Fruit fly (Drosophila melanogaster) whole organism, embryonic: ENCODE results near the gene Hrd3.

Source experiments
- Abd-B ChIP-seq: fragments of 200-800 bp; sonication (Bioruptor generic); optimal IDR thresholded peaks from 2 replicates; lab custom pipeline; 2018; ENCODE audit warnings: missing biosample characterization, mild to moderate bottlenecking, missing genetic modification characterization, moderate library complexity
- BtbVII ChIP-seq: fragments of 200-800 bp; sonication (Bioruptor generic); optimal IDR thresholded peaks from 3 replicates; lab custom pipeline; 2017; ENCODE audit warnings: missing biosample characterization, mild to moderate bottlenecking, missing genetic modification characterization
- CG10565 ChIP-seq: fragments of 200-800 bp; sonication (Bioruptor generic); optimal IDR thresholded peaks from 3 replicates; lab custom pipeline; 2016; ENCODE audit warnings: missing biosample characterization, mild to moderate bottlenecking, missing genetic modification characterization
- CG10654 ChIP-seq: fragments of 200-800 bp; sonication (Bioruptor generic); optimal IDR thresholded peaks from 2 replicates; lab custom pipeline; 2016; ENCODE audit warnings: missing biosample characterization, missing genetic modification characterization
- CG11723 ChIP-seq: fragments of 200-800 bp; sonication (Bioruptor generic); optimal IDR thresholded peaks from 2 replicates; lab custom pipeline; 2017; ENCODE audit warnings: missing biosample characterization, mild to moderate bottlenecking, missing genetic modification characterization
- CG12659 ChIP-seq: fragments of 200-800 bp; sonication (Bioruptor generic); optimal IDR thresholded peaks from 3 replicates; lab custom pipeline; 2017; ENCODE audit warnings: mild to moderate bottlenecking, missing biosample characterization, missing genetic modification reagents, missing genetic modification characterization
- CG14441 ChIP-seq: fragments of 200-800 bp; sonication (Bioruptor generic); IDR thresholded peaks from 2 replicates; pipeline ENCODE4 v1.3.6; 2022; ENCODE audit warnings: missing biosample characterization, missing genetic modification characterization
- CG14667 ChIP-seq: fragments of 200-800 bp; sonication (Bioruptor generic); IDR thresholded peaks from 2 replicates; pipeline ENCODE4 v1.3.6; 2022; ENCODE audit warnings: missing biosample characterization, missing genetic modification characterization
- CG14710 ChIP-seq: fragments of 200-800 bp; sonication (Bioruptor generic); optimal IDR thresholded peaks from 3 replicates; lab custom pipeline; 2019; ENCODE audit warnings: missing biosample characterization, mild to moderate bottlenecking, missing genetic modification characterization, moderate library complexity
- CG15011 ChIP-seq: fragments of 200-800 bp; sonication (Bioruptor generic); optimal IDR thresholded peaks from 3 replicates; lab custom pipeline; 2018; ENCODE audit warnings: missing biosample characterization, mild to moderate bottlenecking, missing genetic modification characterization
- CG15269 ChIP-seq: fragments of 200-800 bp; sonication (Bioruptor generic); optimal IDR thresholded peaks from 2 replicates; lab custom pipeline; 2018; ENCODE audit warnings: missing biosample characterization, mild to moderate bottlenecking, missing genetic modification characterization, moderate library complexity
- CG15601 ChIP-seq: fragments of 200-800 bp; sonication (Bioruptor generic); optimal IDR thresholded peaks from 3 replicates; lab custom pipeline; 2019; ENCODE audit warnings: missing biosample characterization, mild to moderate bottlenecking, missing genetic modification characterization, moderate library complexity
- CG16813 ChIP-seq: fragments of 200-800 bp; sonication (Bioruptor generic); IDR thresholded peaks from 3 replicates; pipeline ENCODE4 v1.3.6; 2022; ENCODE audit warnings: missing biosample characterization, missing genetic modification characterization; ENCODE audit not compliant: partially characterized antibody
- CG1832 ChIP-seq: fragments of 200-800 bp; sonication (Bioruptor generic); optimal IDR thresholded peaks from 2 replicates; lab custom pipeline; 2017; ENCODE audit warnings: missing biosample characterization, mild to moderate bottlenecking, missing genetic modification characterization, inconsistent platforms
- CG2202 ChIP-seq: fragments of 200-800 bp; sonication (Bioruptor generic); optimal IDR thresholded peaks from 2 replicates; lab custom pipeline; 2018; ENCODE audit warnings: missing biosample characterization, mild to moderate bottlenecking, missing genetic modification characterization
- CG3726 ChIP-seq: fragments of 200-800 bp; sonication (Bioruptor generic); IDR thresholded peaks from 3 replicates; pipeline ENCODE4, ENCODE4 v1.3.6; 2022; ENCODE audit warnings: missing biosample characterization, missing genetic modification characterization
- CG5245 ChIP-seq: fragments of 200-800 bp; sonication (Bioruptor generic); optimal IDR thresholded peaks from 3 replicates; lab custom pipeline; 2016; ENCODE audit warnings: missing biosample characterization, missing genetic modification characterization
- CG5953 ChIP-seq: fragments of 200-800 bp; sonication (Bioruptor generic); IDR thresholded peaks from 2 replicates; pipeline ENCODE4 v1.3.6; 2022; ENCODE audit warnings: missing biosample characterization, missing genetic modification characterization
- CG6683 ChIP-seq: fragments of 200-800 bp; sonication (Bioruptor generic); optimal IDR thresholded peaks from 2 replicates; lab custom pipeline; 2017; ENCODE audit warnings: missing biosample characterization, mild to moderate bottlenecking, missing genetic modification characterization, missing genetic modification reagents
- CG9727 ChIP-seq: fragments of 200-800 bp; sonication (Bioruptor generic); optimal IDR thresholded peaks from 3 replicates; lab custom pipeline; 2017; ENCODE audit warnings: missing biosample characterization, mild to moderate bottlenecking, missing genetic modification characterization
- Camta ChIP-seq: fragments of 200-800 bp; sonication (Bioruptor generic); optimal IDR thresholded peaks from 2 replicates; lab custom pipeline; 2016; ENCODE audit warnings: missing biosample characterization, missing genetic modification characterization
- CrebB ChIP-seq: fragments of 200-800 bp; sonication (Bioruptor generic); optimal IDR thresholded peaks from 3 replicates; lab custom pipeline; 2018; ENCODE audit warnings: missing biosample characterization, mild to moderate bottlenecking, missing genetic modification characterization
- Dll ChIP-seq: fragments of 200-800 bp; sonication (Bioruptor generic); IDR thresholded peaks from 4 replicates; pipeline ENCODE4 v1.3.6; 2022; ENCODE audit warnings: missing biosample characterization, missing genetic modification characterization; ENCODE audit not compliant: partially characterized antibody
- ERR ChIP-seq: fragments of 200-800 bp; sonication (Bioruptor generic); optimal IDR thresholded peaks from 2 replicates; lab custom pipeline; 2016; ENCODE audit warnings: missing biosample characterization, missing genetic modification characterization
- Ets97D ChIP-seq: fragments of 200-800 bp; sonication (Bioruptor generic); optimal IDR thresholded peaks from 3 replicates; lab custom pipeline; 2016; ENCODE audit warnings: missing biosample characterization, missing genetic modification characterization
- Hand ChIP-seq: fragments of 200-800 bp; sonication (Bioruptor generic); optimal IDR thresholded peaks from 2 replicates; lab custom pipeline; 2017; ENCODE audit warnings: mild to moderate bottlenecking, missing biosample characterization, missing genetic modification reagents, missing genetic modification characterization
- Lim3 ChIP-seq: fragments of 200-800 bp; sonication (Bioruptor generic); IDR thresholded peaks from 2 replicates; pipeline ENCODE4 v1.3.6; 2022; ENCODE audit warnings: missing biosample characterization, missing genetic modification characterization
- Poxn ChIP-seq: fragments of 200-800 bp; sonication (Bioruptor generic); IDR thresholded peaks from 2 replicates; pipeline ENCODE4 v1.3.6; 2022; ENCODE audit warnings: missing biosample characterization, missing genetic modification characterization
- Rfx ChIP-seq: fragments of 200-800 bp; sonication (Bioruptor generic); IDR thresholded peaks from 2 replicates; pipeline ENCODE4 v1.3.6; 2022; ENCODE audit warnings: missing biosample characterization, missing genetic modification characterization
- Sry-δ ChIP-seq: fragments of 200-800 bp; sonication (Bioruptor generic); optimal IDR thresholded peaks from 2 replicates; lab custom pipeline; 2016; ENCODE audit warnings: missing biosample characterization, missing genetic modification characterization
- ab ChIP-seq: fragments of 200-800 bp; sonication (Bioruptor generic); optimal IDR thresholded peaks from 2 replicates; lab custom pipeline; 2016; ENCODE audit warnings: missing biosample characterization, missing genetic modification characterization
- ara ChIP-seq: fragments of 200-800 bp; sonication (Bioruptor generic); IDR thresholded peaks from 2 replicates; pipeline ENCODE4 v1.3.6; 2022; ENCODE audit warnings: missing biosample characterization, missing genetic modification characterization
- ase ChIP-seq: fragments of 200-800 bp; sonication (Bioruptor generic); IDR thresholded peaks from 3 replicates; pipeline ENCODE4 v1.3.6; 2022; ENCODE audit warnings: missing biosample characterization, missing genetic modification characterization
- br ChIP-seq: fragments of >200 bp; optimal IDR thresholded peaks from 2 replicates; lab custom pipeline; 2017
- ci ChIP-seq: fragments of 200-800 bp; sonication (Bioruptor generic); IDR thresholded peaks from 3 replicates; pipeline ENCODE4 v1.3.6; 2022; ENCODE audit warnings: missing biosample characterization, missing genetic modification characterization
- en ChIP-seq: fragments of 200-800 bp; sonication (Bioruptor generic); optimal IDR thresholded peaks from 2 replicates; lab custom pipeline; 2016; ENCODE audit warnings: missing biosample characterization, missing genetic modification characterization
- eyg ChIP-seq: fragments of 200-800 bp; sonication (Bioruptor generic); optimal IDR thresholded peaks from 3 replicates; lab custom pipeline; 2016; ENCODE audit warnings: missing biosample characterization, missing genetic modification characterization
- grn ChIP-seq: fragments of 200-800 bp; sonication (Bioruptor generic); optimal IDR thresholded peaks from 3 replicates; lab custom pipeline; 2017; ENCODE audit warnings: missing biosample characterization, missing genetic modification characterization
- kni ChIP-seq: fragments of 200-800 bp; sonication (Bioruptor generic); optimal IDR thresholded peaks from 3 replicates; lab custom pipeline; 2017; ENCODE audit warnings: mild to moderate bottlenecking, missing biosample characterization, missing genetic modification reagents, missing genetic modification characterization
- nerfin-1 ChIP-seq: fragments of 200-800 bp; sonication (Bioruptor generic); optimal IDR thresholded peaks from 3 replicates; lab custom pipeline; 2019; ENCODE audit warnings: missing biosample characterization, mild to moderate bottlenecking, missing genetic modification characterization, moderate library complexity
- nom ChIP-seq: fragments of 200-800 bp; sonication (Bioruptor generic); optimal IDR thresholded peaks from 2 replicates; lab custom pipeline; 2017; ENCODE audit warnings: missing biosample characterization, missing genetic modification characterization, mild to moderate bottlenecking, moderate library complexity, missing genetic modification reagents
- pb ChIP-seq: fragments of 200-800 bp; sonication (Bioruptor generic); optimal IDR thresholded peaks from 3 replicates; lab custom pipeline; 2016; ENCODE audit warnings: missing biosample characterization, missing genetic modification characterization
- pho ChIP-seq: fragments of 200-800 bp; sonication (Bioruptor generic); optimal IDR thresholded peaks from 2 replicates; lab custom pipeline; 2016; ENCODE audit warnings: missing biosample characterization, missing genetic modification characterization
- pnt ChIP-seq: fragments of 200-800 bp; sonication (Bioruptor generic); optimal IDR thresholded peaks from 3 replicates; lab custom pipeline; 2016; ENCODE audit warnings: missing biosample characterization, missing genetic modification characterization
- rib ChIP-seq: fragments of 200-800 bp; sonication (Bioruptor generic); IDR thresholded peaks from 2 replicates; pipeline ENCODE4 v1.3.6; 2022; ENCODE audit warnings: missing biosample characterization, missing genetic modification characterization
- sima ChIP-seq: fragments of 200-800 bp; sonication (Bioruptor generic); optimal IDR thresholded peaks from 2 replicates; lab custom pipeline; 2016; ENCODE audit warnings: missing biosample characterization, missing genetic modification characterization
- ttk ChIP-seq: fragments of 200-800 bp; sonication (Bioruptor generic); IDR thresholded peaks from 2 replicates; pipeline ENCODE4 v2.1.2; 2022; ENCODE audit warnings: missing biosample characterization, missing genetic modification characterization
- usp ChIP-seq: fragments of >200 bp; optimal IDR thresholded peaks from 2 replicates; lab custom pipeline; 2017; ENCODE audit warnings: missing biosample characterization, missing genetic modification characterization
- vvl ChIP-seq: fragments of 200-800 bp; sonication (Bioruptor generic); IDR thresholded peaks from 2 replicates; pipeline ENCODE4 v1.3.6; 2022; ENCODE audit warnings: missing biosample characterization, missing genetic modification characterization
- wor ChIP-seq: fragments of 200-800 bp; sonication (Bioruptor generic); IDR thresholded peaks from 2 replicates; pipeline ENCODE4 v1.3.6; 2022; ENCODE audit warnings: missing biosample characterization, missing genetic modification characterization
- zen2 ChIP-seq: fragments of 200-800 bp; sonication (Bioruptor generic); IDR thresholded peaks from 3 replicates; pipeline ENCODE4 v1.3.6; 2022; ENCODE audit warnings: missing biosample characterization, missing genetic modification characterization; ENCODE audit not compliant: partially characterized antibody

Gene Hrd3

DNA sequence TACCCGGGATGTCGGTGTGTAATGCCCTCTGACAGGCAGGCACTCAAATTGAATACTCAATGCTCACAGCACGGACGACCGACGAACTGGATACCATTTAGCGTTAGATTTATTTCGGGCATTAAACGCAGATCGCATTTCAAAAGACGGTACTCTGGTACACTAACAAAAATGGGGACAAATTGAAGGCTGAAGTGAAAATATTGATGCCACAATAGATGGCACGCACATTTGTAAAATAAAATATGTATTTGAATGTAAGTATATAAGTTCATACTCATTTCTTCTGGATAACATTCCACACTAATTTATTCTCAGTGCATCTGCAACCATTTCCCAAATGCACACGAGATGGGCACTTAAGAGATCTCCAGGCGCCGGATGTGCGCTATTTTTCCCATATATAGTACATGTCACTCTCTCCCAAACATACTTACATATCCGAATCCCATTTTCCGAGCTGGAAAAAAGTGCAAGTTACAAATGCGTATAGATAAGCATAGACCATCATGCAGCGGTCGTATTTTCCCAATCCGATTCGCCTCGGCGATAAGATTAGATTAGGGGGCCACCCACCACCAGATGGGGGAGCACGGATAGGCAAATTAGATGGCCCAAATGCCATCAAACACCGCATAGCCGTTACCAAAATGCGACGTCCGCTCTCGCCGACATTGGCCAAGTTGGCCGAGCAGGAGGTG lies 48.7 kb downstream of the Hrd3 start, which contains the start of gene CG10301 (continued):
- peak; percentile 67 for TF ChIP-seq CG15601 (tag; lab: Kevin White, UChicago)
- TF ChIP-seq ERR (GFP tag; lab: Kevin White, UChicago), result no peak
- TF ChIP-seq Dll, result no peak
- no peak for TF ChIP-seq eyg
- TF ChIP-seq rib (GFP tag; lab: Robert Waterston, UW), result no peak
- peak; percentile 56 for TF ChIP-seq CG14667 (GFP tag; lab: Robert Waterston, UW)
- TF ChIP-seq br (lab: Kevin White, UChicago), result no peak
- no peak for TF ChIP-seq Poxn
- peak; percentile 53; the same call in 1 of the 2 replicates for TF ChIP-seq CG5953 (GFP tag; lab: Robert Waterston, UW)
- TF ChIP-seq usp (GFP tag; lab: Kevin White, UChicago), result no peak
- TF ChIP-seq Rfx (GFP tag; lab: Robert Waterston, UW), result no peak
- no peak for TF ChIP-seq Sry-δ (GFP tag; lab: Kevin White, UChicago)
- TF ChIP-seq en, result no peak
- TF ChIP-seq ara (GFP tag; lab: Robert Waterston, UW), result peak; percentile 84
- TF ChIP-seq CG12659 (GFP tag; lab: Kevin White, UChicago), result peak; percentile 27
- peak; percentile 78 for TF ChIP-seq CG14710
- TF ChIP-seq ci (GFP tag; lab: Robert Waterston, UW), result peak; percentile 82
- no peak for TF ChIP-seq CG3726 (GFP tag; lab: Robert Waterston, UW)
- TF ChIP-seq kni, result no peak
- no peak for TF ChIP-seq ab (GFP tag; lab: Kevin White, UChicago)
- no peak for TF ChIP-seq Hand
- no peak for TF ChIP-seq ase (GFP tag; lab: Robert Waterston, UW)
- no peak for TF ChIP-seq Lim3 (GFP tag; lab: Robert Waterston, UW)
- no peak for TF ChIP-seq sima (GFP tag; lab: Kevin White, UChicago)
- TF ChIP-seq ttk (GFP tag; lab: Robert Waterston, UW), result 0 out of 2 replicates have a peak, but pooled peaks have one; percentile 12
- no peak for TF ChIP-seq CrebB (tag; lab: Kevin White, UChicago)
- no peak for TF ChIP-seq wor (GFP tag; lab: Robert Waterston, UW)
- TF ChIP-seq CG15011, result no peak
- peak; percentile 50 for TF ChIP-seq Camta (GFP tag; lab: Kevin White, UChicago)
- TF ChIP-seq CG15269 (tag; lab: Kevin White, UChicago), result peak; percentile 41
- no peak for TF ChIP-seq BtbVII (GFP tag; lab: Kevin White, UChicago)
- TF ChIP-seq CG10565, result no peak
- peak; percentile 54 for TF ChIP-seq CG2202 (tag; lab: Kevin White, UChicago)
- TF ChIP-seq CG1832 (GFP tag; lab: Kevin White, UChicago), result no peak
- TF ChIP-seq zen2, result no peak
- peak; percentile 21 for TF ChIP-seq Ets97D (GFP tag; lab: Kevin White, UChicago)
- TF ChIP-seq Abd-B, result peak; percentile 43
- TF ChIP-seq pho (GFP tag; lab: Kevin White, UChicago), result no peak
- peak; percentile 79 for TF ChIP-seq CG9727 (GFP tag; lab: Kevin White, UChicago)
- TF ChIP-seq pnt, result peak; percentile 38
- no peak for TF ChIP-seq CG16813 (GFP tag; lab: Robert Waterston, UW)
- TF ChIP-seq pb (GFP tag; lab: Kevin White, UChicago), result no peak
- TF ChIP-seq nom (GFP tag; lab: Kevin White, UChicago), result no peak
- no peak for TF ChIP-seq CG6683 (GFP tag; lab: Kevin White, UChicago)
- TF ChIP-seq nerfin-1 (tag; lab: Kevin White, UChicago), result peak; percentile 45
- peak; percentile 51 for TF ChIP-seq CG14441 (GFP tag; lab: Robert Waterston, UW)
- TF ChIP-seq vvl (GFP tag; lab: Robert Waterston, UW), result peak; percentile 71
- TF ChIP-seq grn (GFP tag; lab: Kevin White, UChicago), result no peak
- TF ChIP-seq CG5245, result peak; percentile 47
- peak; percentile 47 for TF ChIP-seq CG10654 (GFP tag; lab: Kevin White, UChicago)
- peak; percentile 1 for TF ChIP-seq CG11723
